Worm (Caenorhabditis elegans): Measurements from ENCODE around the gene col-168.

- TF ChIP-seq snpc-4 (tag; optimal IDR thresholded peaks at IDR 0.05) (no peak), pha-4 (tag; optimal IDR thresholded peaks at IDR 0.05) (no peak), blmp-1 (tag; optimal IDR thresholded peaks at IDR 0.05) (no peak), unc-62 (GFP tag; optimal IDR thresholded peaks at IDR 0.05) (no peak), nhr-2 (tag; optimal IDR thresholded peaks at IDR 0.05) (no peak), unc-39 (tag; optimal IDR thresholded peaks at IDR 0.05) (no peak), ham-2 (GFP tag; optimal IDR thresholded peaks at IDR 0.05) (no peak), unc-120 (tag; optimal IDR thresholded peaks at IDR 0.05; ENCODE audit: poor library complexity, severe bottlenecking) (no peak), nhr-28 (tag; optimal IDR thresholded peaks at IDR 0.05) (no peak), ceh-39 (tag; optimal IDR thresholded peaks at IDR 0.05) (no peak), ces-1 (GFP tag; optimal IDR thresholded peaks at IDR 0.05) (no peak), elt-1 (tag; optimal IDR thresholded peaks at IDR 0.05; ENCODE audit: borderline replicate concordance, insufficient read depth) (no peak)
These were observed 49.5 kb upstream of the col-168 start for ce11 chrX:6276701-6277100.
